Worm (Caenorhabditis elegans): ENCODE data around the gene stc-1.

Gene stc-1

ce11 chrII:8536060-8536459 is 29.9 kb downstream of the stc-1 start, which contains the start of gene W01C9.2 (continued):
- no peak for TF ChIP-seq madf-6 (GFP tag; IDR thresholded peaks at IDR 0.05)

ce11 chrII:8532015-8532414 is 33.9 kb downstream of the stc-1 start:
- TF ChIP-seq hmg-1.2 (GFP tag; IDR thresholded peaks at IDR 0.05) (peak; percentile 36; the same call in 1 of the 2 replicates), Y53F4B.3 (GFP tag; IDR thresholded peaks at IDR 0.05) (no peak)

- peak; percentile 33 for TF ChIP-seq nhr-80 (tag; optimal IDR thresholded peaks at IDR 0.05)
- no peak for TF ChIP-seq F22D6.2 (tag; optimal IDR thresholded peaks at IDR 0.05)
Observed at ce11 chrII:8531181-8531759, 34.7 kb downstream of the stc-1 start, which contains the start of gene gldi-7. gldi-7 (minus strand) TSS chrII:8531222.

ce11 chrII:8529176-8529698 is 36.7 kb downstream of the stc-1 start:
- TF ChIP-seq Y67H2A.10 (GFP tag; conservative IDR thresholded peaks at IDR 0.05), result no peak
- no peak for TF ChIP-seq ztf-26 (tag; optimal IDR thresholded peaks at IDR 0.05)
- TF ChIP-seq F23B12.7 (tag; optimal IDR thresholded peaks at IDR 0.05; ENCODE audit: insufficient read depth), result no peak
- no peak for TF ChIP-seq egl-18 (GFP tag; IDR thresholded peaks at IDR 0.05)
- no peak for TF ChIP-seq lag-1 (GFP tag; IDR thresholded peaks at IDR 0.05)
- no peak for TF ChIP-seq rpc-1 (optimal IDR thresholded peaks at IDR 0.05)
- no peak for TF ChIP-seq rpc-1 (tag; optimal IDR thresholded peaks at IDR 0.05)
- no peak for TF ChIP-seq somi-1 (GFP tag; optimal IDR thresholded peaks at IDR 0.05)
- TF ChIP-seq snpc-1.1 (tag; optimal IDR thresholded peaks at IDR 0.05; ENCODE audit: insufficient read depth), result no peak
- TF ChIP-seq cebp-2 (GFP tag; IDR thresholded peaks at IDR 0.05), result no peak
- TF ChIP-seq lsl-1 (GFP tag; optimal IDR thresholded peaks at IDR 0.05), result no peak
- no peak for TF ChIP-seq T07F8.4 (tag; optimal IDR thresholded peaks at IDR 0.05)

ce11 chrII:8525133-8525736 is 40.7 kb downstream of the stc-1 start, which contains the start of the genes prp-9 and mrps-18B:
prp-9 (minus strand) TSS chrII:8525396.
mrps-18B (plus strand) TSS chrII:8525681.
- TF ChIP-seq mcd-1 (GFP tag; IDR thresholded peaks at IDR 0.05), result 0 out of 2 replicates have a peak, but pooled peaks have one; percentile 16
- TF ChIP-seq aptf-3 (GFP tag; IDR thresholded peaks at IDR 0.05), result no peak
- TF ChIP-seq lsl-1 (GFP tag; optimal IDR thresholded peaks at IDR 0.05), result peak; percentile 34
- TF ChIP-seq madf-6 (GFP tag; IDR thresholded peaks at IDR 0.05), result peak; percentile 66; the same call in 1 of the 2 replicates
- peak; percentile 33 for TF ChIP-seq attf-5 (GFP tag; optimal IDR thresholded peaks at IDR 0.05)
- TF ChIP-seq attf-3 (GFP tag; conservative IDR thresholded peaks at IDR 0.05), result no peak
- peak; percentile 74 for TF ChIP-seq snpc-1.3 (tag; optimal IDR thresholded peaks at IDR 0.05; ENCODE audit: insufficient read depth)
- peak; percentile 21 for TF ChIP-seq lin-54 (GFP tag; optimal IDR thresholded peaks at IDR 0.05)
- TF ChIP-seq F23B12.7 (tag; optimal IDR thresholded peaks at IDR 0.05; ENCODE audit: insufficient read depth), result peak; percentile 27
- no peak for TF ChIP-seq snpc-4 (GFP tag; optimal IDR thresholded peaks at IDR 0.05)
- peak in 1 of 4 experiments; percentile 13 for TF ChIP-seq snpc-4 (tag; optimal IDR thresholded peaks at IDR 0.05)

ce11 chrII:8520625-8521024 is 45.3 kb downstream of the stc-1 start, which contains the start of gene cht-2:
cht-2 (plus strand) TSS chrII:8520925.
- TF ChIP-seq lsl-1 (GFP tag; optimal IDR thresholded peaks at IDR 0.05) (no peak), ztf-22 (GFP tag; optimal IDR thresholded peaks at IDR 0.05) (no peak), K12H6.12 (tag; optimal IDR thresholded peaks at IDR 0.05) (no peak), nhr-179 (tag; optimal IDR thresholded peaks at IDR 0.05) (no peak), tbp1 (GFP tag; optimal IDR thresholded peaks at IDR 0.05) (no peak), attf-6 (GFP tag; IDR thresholded peaks at IDR 0.05) (no peak), hlh-12 (tag; optimal IDR thresholded peaks at IDR 0.05) (no peak), F33H1.4 (GFP tag; IDR thresholded peaks at IDR 0.05) (no peak), madf-8 (GFP tag; conservative IDR thresholded peaks at IDR 0.05) (no peak), nhr-80 (tag; optimal IDR thresholded peaks at IDR 0.05) (no peak), attf-5 (GFP tag; optimal IDR thresholded peaks at IDR 0.05) (no peak), C17E4.6 (GFP tag; IDR thresholded peaks at IDR 0.05) (no peak), B0035.1 (tag; optimal IDR thresholded peaks at IDR 0.05) (no peak), F57A8.1 (GFP tag; optimal IDR thresholded peaks at IDR 0.05) (no peak), chd-7 (tag; optimal IDR thresholded peaks at IDR 0.05) (no peak), ceh-100 (GFP tag; IDR thresholded peaks at IDR 0.05) (no peak), egl-44 (GFP tag; IDR thresholded peaks at IDR 0.05) (no peak)

All from whole organism, young adult.